Fruit fly (Drosophila melanogaster) whole organism, embryonic: ENCODE measurements around the gene CG14100.

Source experiments
- Ada2b ChIP-seq: fragments of 200-800 bp; sonication (Bioruptor generic); IDR thresholded peaks from 2 replicates; pipeline ENCODE4 v1.3.6; 2022; ENCODE audit warnings: missing biosample characterization, missing genetic modification characterization
- CG11695 ChIP-seq: fragments of 200-800 bp; sonication (Bioruptor generic); IDR thresholded peaks from 3 replicates; pipeline ENCODE4 v1.3.6; 2022; ENCODE audit warnings: missing biosample characterization, missing genetic modification characterization
- CG12155 ChIP-seq: fragments of 200-800 bp; sonication (Bioruptor generic); optimal IDR thresholded peaks from 3 replicates; lab custom pipeline; 2016; ENCODE audit warnings: missing biosample characterization, missing genetic modification characterization
- CG12391 ChIP-seq: fragments of 200-800 bp; sonication (Bioruptor generic); optimal IDR thresholded peaks from 3 replicates; lab custom pipeline; 2018; ENCODE audit warnings: missing biosample characterization, mild to moderate bottlenecking, missing genetic modification characterization, moderate library complexity
- CG13287 ChIP-seq: fragments of 200-800 bp; sonication (Bioruptor generic); IDR thresholded peaks from 2 replicates; pipeline ENCODE4 v1.3.6; 2022; ENCODE audit warnings: missing biosample characterization, missing genetic modification characterization; ENCODE audit not compliant: partially characterized antibody
- CG13894 ChIP-seq: fragments of 200-800 bp; sonication (Bioruptor generic); optimal IDR thresholded peaks from 3 replicates; lab custom pipeline; 2018; ENCODE audit warnings: missing biosample characterization, mild to moderate bottlenecking, missing genetic modification characterization, moderate library complexity
- CG14441 ChIP-seq: fragments of 200-800 bp; sonication (Bioruptor generic); IDR thresholded peaks from 2 replicates; pipeline ENCODE4 v1.3.6; 2022; ENCODE audit warnings: missing biosample characterization, missing genetic modification characterization
- CG14860 ChIP-seq: fragments of 200-800 bp; sonication (Bioruptor generic); IDR thresholded peaks from 3 replicates; pipeline ENCODE4 v1.3.6; 2022; ENCODE audit warnings: missing biosample characterization, missing genetic modification characterization; ENCODE audit not compliant: partially characterized antibody
- CG15073 ChIP-seq: fragments of 200-800 bp; sonication (Bioruptor generic); optimal IDR thresholded peaks from 2 replicates; lab custom pipeline; 2016; ENCODE audit warnings: missing biosample characterization, missing genetic modification characterization
- CG15269 ChIP-seq: fragments of 200-800 bp; sonication (Bioruptor generic); optimal IDR thresholded peaks from 2 replicates; lab custom pipeline; 2018; ENCODE audit warnings: missing biosample characterization, mild to moderate bottlenecking, missing genetic modification characterization, moderate library complexity
- CG15601 ChIP-seq: fragments of 200-800 bp; sonication (Bioruptor generic); optimal IDR thresholded peaks from 3 replicates; lab custom pipeline; 2019; ENCODE audit warnings: missing biosample characterization, mild to moderate bottlenecking, missing genetic modification characterization, moderate library complexity
- CG15696 ChIP-seq: fragments of 200-800 bp; sonication (Bioruptor generic); optimal IDR thresholded peaks from 2 replicates; lab custom pipeline; 2019; ENCODE audit warnings: missing biosample characterization, mild to moderate bottlenecking, missing genetic modification characterization, moderate library complexity
- CG18011 ChIP-seq: fragments of 200-800 bp; sonication (Bioruptor generic); optimal IDR thresholded peaks from 2 replicates; lab custom pipeline; 2017; ENCODE audit warnings: missing biosample characterization, missing genetic modification characterization, mild to moderate bottlenecking, moderate library complexity, missing genotype
- CG18764 ChIP-seq: fragments of 200-800 bp; sonication (Bioruptor generic); optimal IDR thresholded peaks from 3 replicates; lab custom pipeline; 2016; ENCODE audit warnings: missing biosample characterization, missing genetic modification characterization
- CG34376 ChIP-seq: fragments of 200-800 bp; sonication (Bioruptor generic); optimal IDR thresholded peaks from 2 replicates; lab custom pipeline; 2018; ENCODE audit warnings: missing biosample characterization, mild to moderate bottlenecking, missing genetic modification characterization
- CG4854 ChIP-seq: fragments of 200-800 bp; sonication (Bioruptor generic); optimal IDR thresholded peaks from 2 replicates; lab custom pipeline; 2016; ENCODE audit warnings: missing biosample characterization, missing genetic modification characterization, inconsistent platforms
- CG5953 ChIP-seq: fragments of 200-800 bp; sonication (Bioruptor generic); IDR thresholded peaks from 2 replicates; pipeline ENCODE4 v1.3.6; 2022; ENCODE audit warnings: missing biosample characterization, missing genetic modification characterization
- CG6254 ChIP-seq: fragments of 200-800 bp; sonication (Bioruptor generic); optimal IDR thresholded peaks from 3 replicates; lab custom pipeline; 2017; ENCODE audit warnings: mild to moderate bottlenecking, missing biosample characterization, missing genetic modification reagents, missing genetic modification characterization
- CG7357 ChIP-seq: fragments of 200-800 bp; sonication (Bioruptor generic); IDR thresholded peaks from 3 replicates; pipeline ENCODE4 v1.3.6; 2022; ENCODE audit warnings: missing biosample characterization, missing genetic modification characterization
- E2f2 ChIP-seq: fragments of 200-800 bp; sonication (Bioruptor generic); IDR thresholded peaks from 2 replicates; pipeline ENCODE4 v1.3.6; 2022; ENCODE audit warnings: missing biosample characterization, missing genetic modification characterization
- Elba2 ChIP-seq: fragments of 200-800 bp; sonication (Bioruptor generic); optimal IDR thresholded peaks from 3 replicates; lab custom pipeline; 2016; ENCODE audit warnings: missing biosample characterization, missing genetic modification characterization
- Lhr ChIP-seq: fragments of 200-800 bp; sonication (Bioruptor generic); optimal IDR thresholded peaks from 3 replicates; lab custom pipeline; 2017; ENCODE audit warnings: mild to moderate bottlenecking, missing biosample characterization, missing genetic modification reagents, missing genetic modification characterization
- PHDP ChIP-seq: fragments of 200-800 bp; sonication (Bioruptor generic); optimal IDR thresholded peaks from 3 replicates; lab custom pipeline; 2018; ENCODE audit warnings: missing biosample characterization, mild to moderate bottlenecking, missing genetic modification characterization, moderate library complexity
- Ptx1 ChIP-seq: fragments of 200-800 bp; sonication (Bioruptor generic); IDR thresholded peaks from 2 replicates; pipeline ENCODE4 v1.3.6; 2022; ENCODE audit warnings: missing biosample characterization, missing genetic modification characterization
- TFAM ChIP-seq: fragments of 200-800 bp; sonication (Bioruptor generic); optimal IDR thresholded peaks from 2 replicates; lab custom pipeline; 2017; ENCODE audit warnings: missing biosample characterization, missing genetic modification characterization, inconsistent platforms
- ap ChIP-seq: fragments of 200-800 bp; sonication (Bioruptor generic); IDR thresholded peaks from 2 replicates; pipeline ENCODE4 v1.3.6; 2022; ENCODE audit warnings: missing biosample characterization, missing genetic modification characterization
- cato ChIP-seq: fragments of 200-800 bp; sonication (Bioruptor generic); optimal IDR thresholded peaks from 2 replicates; lab custom pipeline; 2016; ENCODE audit warnings: missing biosample characterization, missing genetic modification characterization, borderline replicate concordance
- corto ChIP-seq: fragments of 200-800 bp; sonication (Bioruptor generic); optimal IDR thresholded peaks from 2 replicates; lab custom pipeline; 2016; ENCODE audit warnings: missing biosample characterization, mild to moderate bottlenecking, missing genetic modification characterization, moderate library complexity
- dan ChIP-seq: fragments of 200-800 bp; sonication (Bioruptor generic); IDR thresholded peaks from 2 replicates; pipeline ENCODE4 v1.3.6; 2022; ENCODE audit warnings: missing biosample characterization, missing genetic modification characterization
- disco-r ChIP-seq: fragments of 200-800 bp; sonication (Bioruptor generic); optimal IDR thresholded peaks from 2 replicates; lab custom pipeline; 2016; ENCODE audit warnings: missing biosample characterization, missing genetic modification characterization
- dmrt99B ChIP-seq: fragments of 200-800 bp; sonication (Bioruptor generic); optimal IDR thresholded peaks from 2 replicates; lab custom pipeline; 2018; ENCODE audit warnings: missing biosample characterization, mild to moderate bottlenecking, missing genetic modification characterization, moderate library complexity
- fd3F ChIP-seq: fragments of 200-800 bp; sonication (Bioruptor generic); optimal IDR thresholded peaks from 2 replicates; lab custom pipeline; 2018; ENCODE audit warnings: missing biosample characterization, mild to moderate bottlenecking, missing genetic modification characterization, moderate library complexity
- ftz-f1 ChIP-seq: fragments of 200-800 bp; sonication (Bioruptor generic); optimal IDR thresholded peaks from 2 replicates; lab custom pipeline; 2016; ENCODE audit warnings: missing biosample characterization, missing genetic modification characterization
- fu2 ChIP-seq: fragments of 200-800 bp; sonication (Bioruptor generic); optimal IDR thresholded peaks from 2 replicates; lab custom pipeline; 2016; ENCODE audit warnings: missing biosample characterization, missing genetic modification characterization
- ken ChIP-seq: fragments of 200-800 bp; sonication (Bioruptor generic); IDR thresholded peaks from 3 replicates; pipeline ENCODE4 v1.3.6; 2022; ENCODE audit warnings: missing biosample characterization, missing genetic modification characterization
- klu ChIP-seq: fragments of 200-800 bp; sonication (Bioruptor generic); IDR thresholded peaks from 2 replicates; pipeline ENCODE4 v1.3.6; 2022; ENCODE audit warnings: missing biosample characterization, missing genetic modification characterization
- knrl ChIP-seq: fragments of 200-800 bp; sonication (Bioruptor generic); IDR thresholded peaks from 3 replicates; pipeline ENCODE4 v1.3.6; 2022; ENCODE audit warnings: missing biosample characterization, missing genetic modification characterization; ENCODE audit not compliant: partially characterized antibody
- nau ChIP-seq: fragments of 200-800 bp; sonication (Bioruptor generic); optimal IDR thresholded peaks from 3 replicates; lab custom pipeline; 2017; ENCODE audit warnings: missing biosample characterization, mild to moderate bottlenecking, missing genetic modification characterization, missing genetic modification reagents
- pros ChIP-seq: fragments of 200-800 bp; sonication (Bioruptor generic); optimal IDR thresholded peaks from 3 replicates; lab custom pipeline; 2019; ENCODE audit warnings: missing biosample characterization, mild to moderate bottlenecking, missing genetic modification characterization, moderate library complexity
- psq ChIP-seq: fragments of 200-800 bp; sonication (Bioruptor generic); optimal IDR thresholded peaks from 2 replicates; lab custom pipeline; 2017; ENCODE audit warnings: missing biosample characterization, missing genetic modification characterization
- row ChIP-seq: fragments of 200-800 bp; sonication (Bioruptor generic); IDR thresholded peaks from 3 replicates; pipeline ENCODE4 v1.3.6; 2022; ENCODE audit warnings: missing biosample characterization, missing genetic modification characterization
- run ChIP-seq: fragments of 200-800 bp; sonication (Bioruptor generic); optimal IDR thresholded peaks from 3 replicates; lab custom pipeline; 2018; ENCODE audit warnings: missing biosample characterization, mild to moderate bottlenecking, missing genetic modification characterization
- salm ChIP-seq: fragments of 200-800 bp; sonication (Bioruptor generic); optimal IDR thresholded peaks from 2 replicates; lab custom pipeline; 2018; ENCODE audit warnings: missing biosample characterization, mild to moderate bottlenecking, missing genetic modification characterization
- seq ChIP-seq: fragments of 200-800 bp; sonication (Bioruptor generic); IDR thresholded peaks from 2 replicates; pipeline ENCODE4 v1.3.6; 2022; ENCODE audit warnings: missing biosample characterization, missing genetic modification characterization
- sim ChIP-seq: fragments of 200-800 bp; sonication (Bioruptor generic); IDR thresholded peaks from 2 replicates; pipeline ENCODE4 v1.3.6; 2022; ENCODE audit warnings: missing biosample characterization, missing genetic modification characterization
- sisA ChIP-seq: fragments of 200-800 bp; sonication (Bioruptor generic); IDR thresholded peaks from 2 replicates; pipeline ENCODE4 v1.3.6; 2022; ENCODE audit warnings: missing biosample characterization, missing genetic modification characterization
- tap ChIP-seq: fragments of 200-800 bp; optimal IDR thresholded peaks from 3 replicates; lab custom pipeline; 2019; ENCODE audit warnings: missing biosample characterization, mild to moderate bottlenecking, missing genetic modification characterization, moderate library complexity
- vvl ChIP-seq: fragments of 200-800 bp; sonication (Bioruptor generic); IDR thresholded peaks from 2 replicates; pipeline ENCODE4 v1.3.6; 2022; ENCODE audit warnings: missing biosample characterization, missing genetic modification characterization
- wek ChIP-seq: fragments of 200-800 bp; sonication (Bioruptor generic); optimal IDR thresholded peaks from 3 replicates; lab custom pipeline; 2018; ENCODE audit warnings: missing biosample characterization, mild to moderate bottlenecking, missing genetic modification characterization, moderate library complexity

Gene CG14100

dm6 chr3L:19618072-19618958 lies 28.0 kb upstream of the CG14100 start, which contains the start of gene asf1:
Gene asf1 (plus strand): TSS chr3L:19618894.
- TF ChIP-seq CG15696 (tag; lab: Kevin White, UChicago): no peak
- TF ChIP-seq wek (GFP tag; lab: Kevin White, UChicago): no peak
- TF ChIP-seq knrl (GFP tag; lab: Robert Waterston, UW): peak; percentile 76
- peak; percentile 11 for TF ChIP-seq CG15601
- no peak for TF ChIP-seq salm (tag; lab: Kevin White, UChicago)
- TF ChIP-seq sisA: no peak
- TF ChIP-seq sim (GFP tag; lab: Robert Waterston, UW): no peak
- TF ChIP-seq run: no peak
- TF ChIP-seq CG6254: no peak
- no peak for TF ChIP-seq nau (GFP tag; lab: Kevin White, UChicago)
- no peak for TF ChIP-seq klu (GFP tag; lab: Robert Waterston, UW)
- no peak for TF ChIP-seq psq (GFP tag; lab: Kevin White, UChicago)
- TF ChIP-seq dmrt99B: no peak
- no peak for TF ChIP-seq seq (GFP tag; lab: Robert Waterston, UW)
- no peak for TF ChIP-seq CG18011 (GFP tag; lab: Kevin White, UChicago)
- no peak for TF ChIP-seq CG4854 (GFP tag; lab: Kevin White, UChicago)
- TF ChIP-seq tap: no peak
- TF ChIP-seq CG18764: no peak
- TF ChIP-seq TFAM (GFP tag; lab: Kevin White, UChicago): no peak
- TF ChIP-seq row: peak; percentile 66; the same call in 2 of the 3 replicates
- TF ChIP-seq Lhr (GFP tag; lab: Kevin White, UChicago): peak; percentile 67
- TF ChIP-seq pros (GFP tag; lab: Kevin White, UChicago): no peak
- TF ChIP-seq CG14860 (GFP tag; lab: Robert Waterston, UW): peak; percentile 54; the same call in 1 of the 3 replicates
- TF ChIP-seq CG15269 (tag; lab: Kevin White, UChicago): no peak
- TF ChIP-seq CG12155 (GFP tag; lab: Kevin White, UChicago): peak; percentile 33
- TF ChIP-seq CG15073 (GFP tag; lab: Kevin White, UChicago): no peak
- TF ChIP-seq dan (GFP tag; lab: Robert Waterston, UW): no peak
- TF ChIP-seq PHDP (tag; lab: Kevin White, UChicago): no peak
- TF ChIP-seq corto (GFP tag; lab: Kevin White, UChicago): peak; percentile 10
- peak; percentile 65 for TF ChIP-seq E2f2 (GFP tag; lab: Robert Waterston, UW)
- TF ChIP-seq Ptx1 (GFP tag; lab: Robert Waterston, UW): no peak
- no peak for TF ChIP-seq cato (GFP tag; lab: Kevin White, UChicago)
- TF ChIP-seq ken (GFP tag; lab: Robert Waterston, UW): no peak
- TF ChIP-seq CG5953 (GFP tag; lab: Robert Waterston, UW): no peak
- TF ChIP-seq ftz-f1: no peak
- peak; percentile 82 for TF ChIP-seq CG13287 (GFP tag; lab: Robert Waterston, UW)
- no peak for TF ChIP-seq CG14441
- TF ChIP-seq CG12391 (tag; lab: Kevin White, UChicago): peak; percentile 45
- no peak for TF ChIP-seq CG34376 (GFP tag; lab: Kevin White, UChicago)
- TF ChIP-seq fu2 (GFP tag; lab: Kevin White, UChicago): no peak
- peak; percentile 6 for TF ChIP-seq disco-r
- no peak for TF ChIP-seq Elba2
- TF ChIP-seq CG11695 (GFP tag; lab: Robert Waterston, UW): no peak
- peak; percentile 11; the same call in 1 of the 2 replicates for TF ChIP-seq vvl (GFP tag; lab: Robert Waterston, UW)
- TF ChIP-seq Ada2b (GFP tag; lab: Robert Waterston, UW): no peak
- no peak for TF ChIP-seq fd3F (GFP tag; lab: Kevin White, UChicago)
- no peak for TF ChIP-seq CG13894
- no peak for TF ChIP-seq CG7357 (GFP tag; lab: Robert Waterston, UW)
- TF ChIP-seq ap (GFP tag; lab: Robert Waterston, UW): no peak
